Worm (Caenorhabditis elegans) whole organism, dauer: ENCODE measurements around the gene sru-13.
"Not testable (repeated sequence)": the region's sequence is repeated elsewhere in the genome, so short reads cannot be mapped to it uniquely, and the experiment has no call there.

Experiments used
- unc-62 ChIP-seq: sonication (generic microtip); optimal IDR thresholded peaks from 2 replicates; lab custom pipeline; 2017; ENCODE audit warnings: missing biosample characterization, missing genetic modification reagents, missing genetic modification characterization

The sru-13 gene

ce11 chrIV:12536358-12536757, 13.9 kb upstream of the sru-13 start:
- no peak for TF ChIP-seq unc-62 (GFP tag; lab: Kevin White, UChicago)

ce11 chrIV:12531464-12531863, 9.0 kb upstream of the sru-13 start:
- no peak for TF ChIP-seq unc-62 (GFP tag; lab: Kevin White, UChicago)

- no peak for TF ChIP-seq unc-62 (GFP tag; lab: Kevin White, UChicago)
These were observed 8.6 kb upstream of the sru-13 start, which contains the start of gene F53B2.5 for ce11 chrIV:12531047-12531446. F53B2.5 (minus strand) TSS chrIV:12531147.

DNA sequence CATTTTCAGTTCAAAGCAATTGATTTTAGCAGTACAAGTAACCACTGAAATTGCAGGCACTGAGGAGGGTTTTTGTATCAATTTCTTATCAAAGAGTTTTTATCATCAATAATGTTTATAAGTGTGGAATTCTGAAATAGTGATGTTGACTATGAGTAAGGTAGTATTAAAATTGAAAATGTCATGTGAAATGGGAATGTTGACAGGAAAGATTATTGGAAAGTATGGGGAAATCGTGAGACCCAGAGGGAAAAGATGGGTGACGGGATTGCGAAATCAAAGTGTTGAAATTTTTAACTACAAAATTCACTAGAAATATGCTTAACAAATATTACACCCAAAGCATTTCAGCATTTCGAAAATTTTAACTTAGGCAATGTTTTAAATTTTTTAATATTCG, 4.8 kb upstream of the sru-13 start, which contains the start of gene F53B2.8:
Gene F53B2.8, minus strand, starts transcription at position 180 of the 400 bp plus-strand sequence.
- no peak for TF ChIP-seq unc-62 (GFP tag; lab: Kevin White, UChicago)

DNA sequence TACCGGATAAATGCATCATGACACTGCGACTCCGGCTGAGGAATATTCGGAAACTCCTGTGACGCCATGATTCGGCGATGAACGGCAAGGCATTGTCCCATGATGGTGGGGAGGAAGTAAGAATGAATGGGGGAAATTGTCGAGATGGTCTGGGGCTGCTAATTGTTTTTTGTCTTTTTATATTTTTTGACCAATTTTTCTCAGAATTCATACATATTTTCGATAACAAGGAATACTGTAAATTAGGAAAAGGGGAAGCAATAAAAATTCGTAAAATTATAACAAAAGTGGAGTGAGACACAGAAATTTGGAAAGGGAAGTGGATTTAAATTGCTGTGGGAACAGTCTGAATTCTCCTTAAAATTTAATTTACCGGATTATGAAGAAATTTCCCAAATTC, 3.0 kb upstream of the sru-13 start, which contains the start of gene eak-4:
Gene eak-4, minus strand, starts transcription at position 101 of the 400 bp plus-strand sequence.
- TF ChIP-seq unc-62 (GFP tag; lab: Kevin White, UChicago): no peak

- no peak for TF ChIP-seq unc-62 (GFP tag; lab: Kevin White, UChicago)
These were observed 2.3 kb downstream of the sru-13 start, which contains the start of gene tsp-4 for ce11 chrIV:12520150-12520549. tsp-4 (minus strand) TSS chrIV:12520250.

DNA sequence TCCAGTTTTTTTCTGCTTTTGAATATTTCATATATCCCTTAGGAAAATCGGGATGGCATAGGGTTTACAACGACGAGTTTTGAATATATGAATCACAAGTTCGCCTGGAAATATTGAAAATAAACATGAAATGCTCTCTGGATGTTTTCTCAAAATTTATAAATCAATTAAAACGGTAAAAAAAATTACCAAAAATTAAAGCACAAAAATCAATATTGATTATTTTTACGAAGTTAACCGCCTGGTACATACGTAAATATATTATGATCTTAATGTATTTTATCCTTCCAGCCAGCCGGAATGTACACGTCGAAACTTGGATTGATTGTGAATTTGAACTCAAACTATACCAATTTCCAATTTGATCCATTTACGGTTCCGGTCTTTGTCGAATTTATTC, 17.0 kb downstream of the sru-13 start, which contains the start of gene sru-17:
Gene sru-17, plus strand, starts transcription at position 301 of the 400 bp plus-strand sequence.
- not testable (repeated sequence) for TF ChIP-seq unc-62 (GFP tag; lab: Kevin White, UChicago)

- no peak for TF ChIP-seq unc-62 (GFP tag; lab: Kevin White, UChicago)
These were observed 20.5 kb downstream of the sru-13 start, which contains the start of gene sru-18 for ce11 chrIV:12501956-12502355. sru-18 (plus strand) TSS chrIV:12502256.

- TF ChIP-seq unc-62 (GFP tag; lab: Kevin White, UChicago): no peak
These were observed 24.2 kb downstream of the sru-13 start, which contains the start of gene sru-19 for ce11 chrIV:12498238-12498637. sru-19 (plus strand) TSS chrIV:12498538.

- TF ChIP-seq unc-62 (GFP tag; lab: Kevin White, UChicago): no peak
These were observed 27.2 kb downstream of the sru-13 start, which contains the start of gene sru-20 for ce11 chrIV:12495196-12495595. sru-20 (plus strand) TSS chrIV:12495496.

DNA sequence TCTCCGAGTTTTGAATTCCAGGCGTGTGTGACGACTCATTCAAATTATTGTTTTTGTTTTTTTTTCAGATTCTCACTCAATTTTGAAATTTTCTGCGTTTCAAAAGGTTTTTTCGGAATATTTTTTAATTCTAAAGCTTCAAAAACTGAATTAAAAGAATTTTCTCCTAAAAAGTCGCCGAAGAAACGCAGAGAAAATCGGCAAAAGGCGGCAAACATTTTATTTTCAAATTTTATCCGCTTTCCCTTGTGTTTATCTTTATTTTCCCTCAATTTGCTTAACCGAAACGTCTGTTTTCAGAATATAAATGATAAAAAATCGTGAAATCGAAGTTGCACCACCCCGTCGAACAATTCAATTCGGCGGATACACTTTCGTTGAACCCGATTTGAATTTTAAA, 31.9 kb downstream of the sru-13 start, which contains the start of gene him-6:
Gene him-6, plus strand, starts transcription at position 301 of the 400 bp plus-strand sequence.
- TF ChIP-seq unc-62 (GFP tag; lab: Kevin White, UChicago): no peak

DNA sequence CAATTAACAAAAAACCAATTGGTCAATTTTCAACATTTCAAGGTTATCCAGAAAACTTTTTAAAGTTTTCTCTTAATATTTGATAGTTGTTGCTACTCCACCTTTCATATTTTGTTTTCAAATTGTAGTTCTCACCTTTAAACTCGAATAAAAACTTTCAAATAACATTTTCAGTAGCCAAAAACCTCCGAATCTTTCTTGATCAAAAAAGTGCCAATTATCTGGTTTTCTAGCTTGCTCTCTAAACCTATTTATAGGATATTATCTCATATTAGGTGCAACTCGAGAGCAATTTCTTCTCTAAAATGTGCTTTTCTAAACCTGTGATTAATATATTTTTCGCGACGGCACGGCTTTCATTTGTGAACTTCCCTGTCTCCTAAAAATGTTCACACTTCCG, 35.2 kb downstream of the sru-13 start, which contains the start of gene sru-26:
Gene sru-26, plus strand, starts transcription at position 301 of the 400 bp plus-strand sequence.
- no peak for TF ChIP-seq unc-62 (GFP tag; lab: Kevin White, UChicago)

ce11 chrIV:12484479-12484878, 37.9 kb downstream of the sru-13 start, which contains the start of gene T04A11.4:
T04A11.4 (minus strand) TSS chrIV:12484579.
- TF ChIP-seq unc-62 (GFP tag; lab: Kevin White, UChicago): not testable (repeated sequence)

- not testable (repeated sequence) for TF ChIP-seq unc-62 (GFP tag; lab: Kevin White, UChicago)
These were observed 43.7 kb downstream of the sru-13 start, which contains the start of gene igdb-1 for ce11 chrIV:12478711-12479110. igdb-1 (plus strand) TSS chrIV:12479011.

DNA sequence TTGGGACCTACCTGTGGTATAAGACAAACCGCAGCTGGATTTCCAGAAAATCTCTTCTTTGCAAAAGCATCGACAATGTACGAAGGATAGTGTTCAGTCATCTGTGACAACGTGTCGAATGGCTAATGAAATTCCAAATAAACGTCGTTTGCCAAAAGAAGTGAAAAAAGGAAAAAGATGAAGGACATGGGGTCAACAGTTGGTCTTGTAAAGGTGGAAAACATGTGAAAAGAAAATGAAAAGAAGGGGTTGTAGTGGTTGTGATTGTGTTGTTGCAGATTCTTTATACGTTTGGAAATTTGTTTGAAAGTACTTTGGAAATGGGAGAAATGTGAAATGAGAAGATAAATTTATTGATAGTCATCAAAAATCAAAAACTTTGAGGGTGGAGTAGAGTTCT, 45.5 kb downstream of the sru-13 start, which contains the start of gene T04A11.1:
Gene T04A11.1, minus strand, starts transcription at position 101 of the 400 bp plus-strand sequence.
- not testable (repeated sequence) for TF ChIP-seq unc-62 (GFP tag; lab: Kevin White, UChicago)
